Worm (Caenorhabditis elegans): ENCODE data around the gene srr-3.

The srr-3 gene

DNA sequence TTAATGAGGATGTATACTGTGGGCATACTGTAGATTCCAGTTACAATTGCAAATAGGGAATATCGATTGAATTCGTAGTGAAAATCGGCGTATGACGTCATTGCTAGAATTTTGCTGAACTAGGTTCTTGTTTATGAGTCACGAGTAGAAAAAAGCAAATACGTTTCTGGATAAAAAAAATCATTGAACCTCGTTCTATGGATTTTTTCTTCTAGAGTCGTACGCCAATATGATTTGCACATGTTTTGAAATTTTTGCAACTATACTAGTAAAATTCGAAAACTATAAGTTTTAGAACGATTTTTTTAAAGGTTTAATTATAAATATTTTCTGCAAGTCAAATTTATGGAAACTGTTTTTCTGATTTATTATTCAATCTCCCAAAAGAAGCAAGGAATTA is 40.7 kb downstream of the srr-3 start, which contains the start of gene sru-44:
Gene sru-44 (minus strand): TSS at position 101 of the 400 bp plus-strand sequence.
- TF ChIP-seq dao-5 (tag; optimal IDR thresholded peaks at IDR 0.05) (no peak), W03F9.2 (tag; optimal IDR thresholded peaks at IDR 0.05) (no peak), him-1 (tag; optimal IDR thresholded peaks at IDR 0.05) (no peak)

DNA sequence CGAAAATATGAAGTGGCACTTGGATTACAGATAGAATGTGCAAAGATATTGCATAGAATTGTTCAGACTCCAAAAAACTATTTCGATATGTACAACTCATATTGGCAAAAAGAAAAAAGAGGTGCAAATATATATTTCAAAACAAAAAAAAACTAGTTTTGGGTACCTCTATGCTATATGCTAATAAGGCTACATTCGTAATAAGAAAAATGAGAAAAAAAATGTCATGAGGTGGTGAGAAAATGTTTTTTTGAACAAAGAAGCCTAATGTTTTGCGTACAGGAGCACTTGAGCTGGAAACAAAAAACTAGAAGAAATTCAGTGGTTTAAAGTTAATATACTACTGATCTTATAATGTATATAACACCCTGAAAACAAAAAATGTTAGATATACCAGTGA is 47.7 kb downstream of the srr-3 start, which contains the start of gene srh-142:
Gene srh-142 (minus strand): TSS at position 101 of the 400 bp plus-strand sequence.
- no peak for TF ChIP-seq W03F9.2 (tag; optimal IDR thresholded peaks at IDR 0.05)
- TF ChIP-seq dao-5 (tag; optimal IDR thresholded peaks at IDR 0.05) = no peak
- no peak for TF ChIP-seq him-1 (tag; optimal IDR thresholded peaks at IDR 0.05)

ce11 chrV:16459377-16459776 is 49.2 kb downstream of the srr-3 start:
- TF ChIP-seq him-1 (tag; optimal IDR thresholded peaks at IDR 0.05) = no peak
- no peak for TF ChIP-seq dao-5 (tag; optimal IDR thresholded peaks at IDR 0.05)
- TF ChIP-seq W03F9.2 (tag; optimal IDR thresholded peaks at IDR 0.05) = no peak

DNA sequence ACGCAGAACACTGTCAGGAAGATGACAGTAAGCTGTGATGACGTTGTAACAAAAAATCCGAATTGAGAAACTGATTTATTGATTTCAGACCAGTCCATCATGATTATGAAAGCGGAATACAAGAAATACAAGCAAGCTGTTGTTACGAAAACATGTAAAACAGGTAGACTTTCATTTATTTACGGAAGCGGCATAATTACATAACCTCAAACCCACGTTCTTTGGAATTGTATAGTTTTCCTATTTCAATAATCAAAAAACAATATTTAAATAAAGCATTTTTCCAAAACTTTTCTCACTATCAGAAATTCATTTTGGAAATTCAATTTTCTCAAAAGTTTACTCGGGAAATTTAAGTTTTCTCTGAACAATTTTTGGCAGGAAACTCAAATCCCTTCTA is 49.9 kb downstream of the srr-3 start, which contains the start of gene str-15:
Gene str-15 (minus strand): TSS at position 101 of the 400 bp plus-strand sequence.
- TF ChIP-seq dao-5 (tag; optimal IDR thresholded peaks at IDR 0.05) (no peak), him-1 (tag; optimal IDR thresholded peaks at IDR 0.05) (no peak), W03F9.2 (tag; optimal IDR thresholded peaks at IDR 0.05) (no peak)
